Worm (Caenorhabditis elegans) whole organism, mixed stage, embryonic: Measurements from ENCODE around the gene C53C11.1.

Source experiments
- blmp-1 ChIP-seq: fragments of 150-350 bp; optimal IDR thresholded peaks from 2 replicates; lab custom pipeline; 2014; ENCODE audit warnings: missing biosample characterization, missing genetic modification characterization
- ceh-39 ChIP-seq: fragments of 150-350 bp; optimal IDR thresholded peaks from 2 replicates; lab custom pipeline; 2014; ENCODE audit warnings: missing biosample characterization, missing genetic modification characterization
- ceh-43 ChIP-seq: fragments of 200-800 bp; sonication (Bioruptor generic); optimal IDR thresholded peaks from 2 replicates; lab custom pipeline; 2018; ENCODE audit warnings: mild to moderate bottlenecking, missing genetic modification characterization, moderate library complexity, missing compliant biosample characterization
- ces-1 ChIP-seq: fragments of 150-350 bp; optimal IDR thresholded peaks from 2 replicates; lab custom pipeline; 2014; ENCODE audit warnings: missing biosample characterization, missing genetic modification reagents, missing genetic modification characterization
- elt-3 ChIP-seq: fragments of 150-350 bp; optimal IDR thresholded peaks from 2 replicates; lab custom pipeline; 2014; ENCODE audit warnings: missing biosample characterization, missing genetic modification characterization
- lsy-2 ChIP-seq: fragments of 150-350 bp; optimal IDR thresholded peaks from 2 replicates; lab custom pipeline; 2014; ENCODE audit warnings: missing biosample characterization, missing genetic modification characterization
- nhr-2 ChIP-seq: fragments of 150-350 bp; optimal IDR thresholded peaks from 2 replicates; lab custom pipeline; 2014; ENCODE audit warnings: missing biosample characterization, missing genetic modification characterization
- pha-4 ChIP-seq: fragments of 150-350 bp; optimal IDR thresholded peaks from 2 replicates; lab custom pipeline; 2018; ENCODE audit warnings: missing biosample characterization, missing genetic modification reagents, missing genetic modification characterization
- snpc-4 ChIP-seq: fragments of 150-350 bp; optimal IDR thresholded peaks from 2 replicates; lab custom pipeline; 2014; ENCODE audit warnings: missing biosample characterization, missing genetic modification characterization
- ztf-11 ChIP-seq: fragments of 150-350 bp; optimal IDR thresholded peaks from 2 replicates; lab custom pipeline; 2014; ENCODE audit warnings: missing biosample characterization, missing genetic modification characterization

- TF ChIP-seq blmp-1 (tag; lab: Kevin White, UChicago), result no peak
- no peak for TF ChIP-seq ces-1
- TF ChIP-seq ceh-43 (GFP tag; lab: Kevin White, UChicago), result no peak
- TF ChIP-seq snpc-4 (tag; lab: Kevin White, UChicago), result no peak
- TF ChIP-seq elt-3 (tag; lab: Kevin White, UChicago), result no peak
- no peak for TF ChIP-seq ztf-11 (tag; lab: Kevin White, UChicago)
- TF ChIP-seq pha-4, result no peak
- TF ChIP-seq ceh-39, result no peak
- no peak for TF ChIP-seq nhr-2 (tag; lab: Kevin White, UChicago)
- TF ChIP-seq lsy-2 (tag; lab: Kevin White, UChicago), result no peak
Observed at ce11 chrX:17373955-17374354, 33.4 kb downstream of the C53C11.1 start.
